Fruit fly (Drosophila melanogaster) whole organism, embryonic: ENCODE data around the gene CG32074.

Source experiments
- Asciz ChIP-seq: fragments of 200-800 bp; sonication (Bioruptor generic); optimal IDR thresholded peaks from 2 replicates; lab custom pipeline; 2017; ENCODE audit warnings: missing biosample characterization, mild to moderate bottlenecking, missing genetic modification characterization, missing genetic modification reagents
- Atf3 ChIP-seq: fragments of 200-800 bp; sonication (Bioruptor generic); optimal IDR thresholded peaks from 3 replicates; lab custom pipeline; 2016; ENCODE audit warnings: missing biosample characterization, missing genetic modification characterization
- Bgb ChIP-seq: fragments of 200-800 bp; sonication (Bioruptor generic); IDR thresholded peaks from 2 replicates; pipeline ENCODE4 v1.3.6; 2022; ENCODE audit warnings: missing biosample characterization, missing genetic modification characterization; ENCODE audit not compliant: partially characterized antibody
- CG10431 ChIP-seq: fragments of 200-800 bp; sonication (Bioruptor generic); optimal IDR thresholded peaks from 3 replicates; lab custom pipeline; 2018; ENCODE audit warnings: missing biosample characterization, mild to moderate bottlenecking, missing genetic modification characterization
- CG10565 ChIP-seq: fragments of 200-800 bp; sonication (Bioruptor generic); optimal IDR thresholded peaks from 3 replicates; lab custom pipeline; 2016; ENCODE audit warnings: missing biosample characterization, mild to moderate bottlenecking, missing genetic modification characterization
- CG11247 ChIP-seq: fragments of 200-800 bp; sonication (Bioruptor generic); IDR thresholded peaks from 2 replicates; pipeline ENCODE4 v1.3.6; 2022; ENCODE audit warnings: missing biosample characterization, missing genetic modification characterization
- CG11456 ChIP-seq: fragments of 200-800 bp; sonication (Bioruptor generic); IDR thresholded peaks from 3 replicates; pipeline ENCODE4 v1.3.6; 2022; ENCODE audit warnings: missing biosample characterization, missing genetic modification characterization
- CG11560 ChIP-seq: fragments of 200-800 bp; sonication (Bioruptor generic); IDR thresholded peaks from 3 replicates; pipeline ENCODE4 v1.3.6; 2022; ENCODE audit warnings: missing biosample characterization, missing genetic modification characterization
- CG12155 ChIP-seq: fragments of 200-800 bp; sonication (Bioruptor generic); optimal IDR thresholded peaks from 3 replicates; lab custom pipeline; 2016; ENCODE audit warnings: missing biosample characterization, missing genetic modification characterization
- CG12659 ChIP-seq: fragments of 200-800 bp; sonication (Bioruptor generic); optimal IDR thresholded peaks from 3 replicates; lab custom pipeline; 2017; ENCODE audit warnings: mild to moderate bottlenecking, missing biosample characterization, missing genetic modification reagents, missing genetic modification characterization
- CG13624 ChIP-seq: fragments of 200-800 bp; sonication (Bioruptor generic); optimal IDR thresholded peaks from 2 replicates; lab custom pipeline; 2016; ENCODE audit warnings: missing biosample characterization, missing genetic modification characterization
- CG15269 ChIP-seq: fragments of 200-800 bp; sonication (Bioruptor generic); optimal IDR thresholded peaks from 2 replicates; lab custom pipeline; 2018; ENCODE audit warnings: missing biosample characterization, mild to moderate bottlenecking, missing genetic modification characterization, moderate library complexity
- CG17912 ChIP-seq: fragments of 200-800 bp; sonication (Bioruptor generic); optimal IDR thresholded peaks from 2 replicates; lab custom pipeline; 2018; ENCODE audit warnings: missing biosample characterization, mild to moderate bottlenecking, missing genetic modification characterization
- CG18599 ChIP-seq: fragments of 200-800 bp; sonication (Bioruptor generic); optimal IDR thresholded peaks from 3 replicates; lab custom pipeline; 2017; ENCODE audit warnings: missing biosample characterization, missing genetic modification characterization, mild to moderate bottlenecking, moderate library complexity, missing genetic modification reagents
- CG18619 ChIP-seq: fragments of 200-800 bp; sonication (Bioruptor generic); optimal IDR thresholded peaks from 3 replicates; lab custom pipeline; 2017; ENCODE audit warnings: missing biosample characterization, mild to moderate bottlenecking, missing genetic modification characterization
- CG18764 ChIP-seq: fragments of 200-800 bp; sonication (Bioruptor generic); optimal IDR thresholded peaks from 3 replicates; lab custom pipeline; 2016; ENCODE audit warnings: missing biosample characterization, missing genetic modification characterization
- CG33557 ChIP-seq: fragments of 200-800 bp; sonication (Bioruptor generic); optimal IDR thresholded peaks from 2 replicates; lab custom pipeline; 2019; ENCODE audit warnings: missing biosample characterization, mild to moderate bottlenecking, missing genetic modification characterization, moderate library complexity
- CG42726 ChIP-seq: fragments of 200-800 bp; sonication (Bioruptor generic); IDR thresholded peaks from 2 replicates; pipeline ENCODE4 v1.3.6; 2022; ENCODE audit warnings: missing biosample characterization, missing genetic modification characterization; ENCODE audit not compliant: partially characterized antibody
- CG5180 ChIP-seq: fragments of 200-800 bp; sonication (Bioruptor generic); optimal IDR thresholded peaks from 3 replicates; lab custom pipeline; 2017; ENCODE audit warnings: missing biosample characterization, missing genetic modification characterization, mild to moderate bottlenecking, moderate library complexity, missing genetic modification reagents
- CG6272 ChIP-seq: fragments of 200-800 bp; sonication (Bioruptor generic); IDR thresholded peaks from 2 replicates; pipeline ENCODE4 v1.3.6; 2022; ENCODE audit warnings: missing biosample characterization, missing genetic modification characterization
- CG7963 ChIP-seq: fragments of 200-800 bp; sonication (Bioruptor generic); IDR thresholded peaks from 3 replicates; pipeline ENCODE4 v1.3.6; 2022; ENCODE audit warnings: missing biosample characterization, missing genetic modification characterization; ENCODE audit not compliant: partially characterized antibody
- CG8290 ChIP-seq, 3 experiments: fragments of 200-800 bp; sonication (Bioruptor generic); optimal IDR thresholded peaks; 2 replicates each; lab custom pipeline; 2016 to 2019; ENCODE audit warnings: missing biosample characterization in 3 of 3, missing genetic modification characterization in 3 of 3, mild to moderate bottlenecking in 2 of 3, moderate library complexity in 1 of 3
- CG9797 ChIP-seq: fragments of 200-800 bp; sonication (Bioruptor generic); optimal IDR thresholded peaks from 3 replicates; lab custom pipeline; 2018; ENCODE audit warnings: missing biosample characterization, mild to moderate bottlenecking, missing genetic modification characterization
- CG9876 ChIP-seq: fragments of 200-800 bp; sonication (Bioruptor generic); optimal IDR thresholded peaks from 2 replicates; lab custom pipeline; 2016; ENCODE audit warnings: missing biosample characterization, missing genetic modification characterization
- Dll ChIP-seq: fragments of 200-800 bp; sonication (Bioruptor generic); IDR thresholded peaks from 4 replicates; pipeline ENCODE4 v1.3.6; 2022; ENCODE audit warnings: missing biosample characterization, missing genetic modification characterization; ENCODE audit not compliant: partially characterized antibody
- Dp ChIP-seq: fragments of 200-800 bp; sonication (Bioruptor generic); optimal IDR thresholded peaks from 2 replicates; lab custom pipeline; 2018; ENCODE audit warnings: missing biosample characterization, mild to moderate bottlenecking, missing genetic modification characterization, moderate library complexity
- Dref ChIP-seq: fragments of 200-800 bp; sonication (Bioruptor generic); IDR thresholded peaks from 2 replicates; pipeline ENCODE4 v1.3.6; 2022; ENCODE audit warnings: missing biosample characterization, missing genetic modification characterization
- H2.0 ChIP-seq: fragments of 200-800 bp; sonication (Bioruptor generic); IDR thresholded peaks from 2 replicates; pipeline ENCODE4 v1.3.6; 2022; ENCODE audit warnings: missing biosample characterization, missing genetic modification characterization
- Hmr ChIP-seq: fragments of 200-800 bp; sonication (Bioruptor generic); optimal IDR thresholded peaks from 3 replicates; lab custom pipeline; 2017; ENCODE audit warnings: mild to moderate bottlenecking, missing biosample characterization, missing genetic modification reagents, missing genetic modification characterization
- Med ChIP-seq: fragments of 200-800 bp; sonication (Bioruptor generic); peaks from one replicate; lab custom pipeline; 2016; ENCODE audit warnings: missing biosample characterization, missing genetic modification characterization, mild to moderate bottlenecking, inconsistent platforms, moderate library complexity
- Ravus ChIP-seq: fragments of 200-800 bp; sonication (Bioruptor generic); IDR thresholded peaks from 2 replicates; pipeline ENCODE4 v1.3.6; 2022; ENCODE audit warnings: missing biosample characterization, missing genetic modification characterization
- Xrp1 ChIP-seq: fragments of 200-800 bp; sonication (Bioruptor generic); IDR thresholded peaks from 2 replicates; pipeline ENCODE4 v1.3.6; 2022; ENCODE audit warnings: missing biosample characterization, missing genetic modification characterization
- al ChIP-seq: fragments of 200-800 bp; sonication (Bioruptor generic); IDR thresholded peaks from 2 replicates; pipeline ENCODE4 v1.3.6; 2022; ENCODE audit warnings: missing biosample characterization, missing genetic modification characterization
- chm ChIP-seq: fragments of 200-800 bp; sonication (Bioruptor generic); IDR thresholded peaks from 2 replicates; pipeline ENCODE4 v1.3.6; 2022; ENCODE audit warnings: missing biosample characterization, missing genetic modification characterization
- corto ChIP-seq: fragments of 200-800 bp; sonication (Bioruptor generic); optimal IDR thresholded peaks from 2 replicates; lab custom pipeline; 2016; ENCODE audit warnings: missing biosample characterization, mild to moderate bottlenecking, missing genetic modification characterization, moderate library complexity
- disco-r ChIP-seq: fragments of 200-800 bp; sonication (Bioruptor generic); optimal IDR thresholded peaks from 2 replicates; lab custom pipeline; 2016; ENCODE audit warnings: missing biosample characterization, missing genetic modification characterization
- dmrt11E ChIP-seq: fragments of 200-800 bp; sonication (Bioruptor generic); optimal IDR thresholded peaks from 3 replicates; lab custom pipeline; 2018; ENCODE audit warnings: missing biosample characterization, mild to moderate bottlenecking, missing genetic modification characterization, moderate library complexity
- gem ChIP-seq: fragments of 200-800 bp; sonication (Bioruptor generic); optimal IDR thresholded peaks from 2 replicates; lab custom pipeline; 2019; ENCODE audit warnings: missing biosample characterization, mild to moderate bottlenecking, missing genetic modification characterization, moderate library complexity
- insv ChIP-seq, 2 experiments: fragments of 200-800 bp; sonication (Bioruptor generic); optimal IDR thresholded peaks; 3 replicates each; lab custom pipeline; 2016 to 2018; ENCODE audit warnings: missing biosample characterization in 2 of 2, missing genetic modification characterization in 2 of 2
- mld ChIP-seq: fragments of 200-800 bp; sonication (Bioruptor generic); IDR thresholded peaks from 3 replicates; pipeline ENCODE4 v1.3.6; 2022; ENCODE audit warnings: missing biosample characterization, missing genetic modification characterization; ENCODE audit not compliant: partially characterized antibody
- psq ChIP-seq: fragments of 200-800 bp; sonication (Bioruptor generic); optimal IDR thresholded peaks from 2 replicates; lab custom pipeline; 2017; ENCODE audit warnings: missing biosample characterization, missing genetic modification characterization
- slp2 ChIP-seq: fragments of 200-800 bp; sonication (Bioruptor generic); optimal IDR thresholded peaks from 2 replicates; lab custom pipeline; 2016; ENCODE audit warnings: missing biosample characterization, missing genetic modification characterization
- ssp ChIP-seq: fragments of 200-800 bp; sonication (Bioruptor generic); IDR thresholded peaks from 2 replicates; pipeline ENCODE4 v1.3.6; 2022; ENCODE audit warnings: missing biosample characterization, missing genetic modification characterization
- tll ChIP-seq, 2 experiments: fragments of 200-800 bp in 1 of 2; fragments of >200 bp in 1 of 2; sonication (Bioruptor generic) in 1 of 2; optimal IDR thresholded peaks; 2 replicates each; lab custom pipeline; 2017 to 2019; ENCODE audit warnings: missing biosample characterization in 2 of 2, missing genetic modification characterization in 2 of 2, mild to moderate bottlenecking in 1 of 2, moderate library complexity in 1 of 2
- trem ChIP-seq: fragments of 200-800 bp; optimal IDR thresholded peaks from 3 replicates; lab custom pipeline; 2019; ENCODE audit warnings: missing biosample characterization, mild to moderate bottlenecking, missing genetic modification characterization, moderate library complexity
- tx ChIP-seq: fragments of 200-800 bp; sonication (Bioruptor generic); optimal IDR thresholded peaks from 2 replicates; lab custom pipeline; 2016; ENCODE audit warnings: missing biosample characterization, missing genetic modification characterization
- zf30C ChIP-seq: fragments of 200-800 bp; sonication (Bioruptor generic); optimal IDR thresholded peaks from 3 replicates; lab custom pipeline; 2018; ENCODE audit warnings: missing biosample characterization, mild to moderate bottlenecking, missing genetic modification characterization

Gene CG32074

dm6 chr3L:11169299-11170181, 37.4 kb upstream of the CG32074 start, which contains the start of the genes wls and Adck5 (continued):
- TF ChIP-seq CG15269 (tag; lab: Kevin White, UChicago) (no peak), Dll (GFP tag; lab: Robert Waterston, UW) (no peak), al (GFP tag; lab: Robert Waterston, UW) (no peak), CG9797 (GFP tag; lab: Kevin White, UChicago) (peak; percentile 70), mld (no peak), Asciz (GFP tag; lab: Kevin White, UChicago) (no peak), CG12659 (GFP tag; lab: Kevin White, UChicago) (peak; percentile 58), slp2 (GFP tag; lab: Kevin White, UChicago) (no peak), zf30C (no peak), Xrp1 (GFP tag; lab: Robert Waterston, UW) (no peak), CG18619 (GFP tag; lab: Kevin White, UChicago) (peak; percentile 27), ssp (GFP tag; lab: Robert Waterston, UW) (no peak), CG33557 (GFP tag; lab: Kevin White, UChicago) (no peak), CG8290 (GFP tag; optimal IDR thresholded peaks at IDR 0.05; lab: Kevin White, UChicago) (no peak), CG8290 (tag; optimal IDR thresholded peaks at IDR 0.05; lab: Kevin White, UChicago) (no peak), CG18764 (GFP tag; lab: Kevin White, UChicago) (peak; percentile 28), CG11247 (0 out of 2 replicates have a peak, but pooled peaks have one; percentile 32), Hmr (GFP tag; lab: Kevin White, UChicago) (peak; percentile 81), CG9876 (GFP tag; lab: Kevin White, UChicago) (no peak), tll (GFP tag; optimal IDR thresholded peaks at IDR 0.05; lab: Kevin White, UChicago) (no peak), trem (tag; lab: Kevin White, UChicago) (peak; percentile 5), corto (GFP tag; lab: Kevin White, UChicago) (no peak), CG11456 (GFP tag; lab: Robert Waterston, UW) (peak; percentile 43; the same call in 1 of the 3 replicates), CG12155 (GFP tag; lab: Kevin White, UChicago) (no peak), CG17912 (GFP tag; lab: Kevin White, UChicago) (peak; percentile 45), CG13624 (peak; percentile 45), CG18599 (GFP tag; lab: Kevin White, UChicago) (peak; percentile 61), Dp (GFP tag; lab: Kevin White, UChicago) (peak; percentile 38), disco-r (GFP tag; lab: Kevin White, UChicago) (no peak), insv (GFP tag; optimal IDR thresholded peaks at IDR 0.05; lab: Kevin White, UChicago) (peak in 1 of 2 experiments; percentile 70), Ravus (GFP tag; lab: Robert Waterston, UW) (no peak), dmrt11E (tag; lab: Kevin White, UChicago) (no peak), CG11560 (tag; lab: Robert Waterston, UW) (no peak), CG10565 (GFP tag; lab: Kevin White, UChicago) (no peak), Med (GFP tag; lab: Kevin White, UChicago) (peak; percentile 93), Dref (no peak), gem (tag; lab: Kevin White, UChicago) (no peak), chm (GFP tag; lab: Robert Waterston, UW) (peak; percentile 17; the same call in 1 of the 2 replicates), Atf3 (GFP tag; lab: Kevin White, UChicago) (no peak), tx (GFP tag; lab: Kevin White, UChicago) (no peak), CG5180 (GFP tag; lab: Kevin White, UChicago) (peak; percentile 7), CG7963 (GFP tag; lab: Robert Waterston, UW) (no peak), CG10431 (GFP tag; lab: Kevin White, UChicago) (no peak), psq (GFP tag; lab: Kevin White, UChicago) (no peak), CG42726 (GFP tag; lab: Robert Waterston, UW) (no peak), H2.0 (0 out of 2 replicates have a peak, but pooled peaks have one; percentile 16), Bgb (GFP tag; lab: Robert Waterston, UW) (peak; percentile 24; the same call in 1 of the 2 replicates), CG6272 (GFP tag; lab: Robert Waterston, UW) (no peak)
